Worm (Caenorhabditis elegans): ENCODE measurements around the gene sknr-1.

DNA sequence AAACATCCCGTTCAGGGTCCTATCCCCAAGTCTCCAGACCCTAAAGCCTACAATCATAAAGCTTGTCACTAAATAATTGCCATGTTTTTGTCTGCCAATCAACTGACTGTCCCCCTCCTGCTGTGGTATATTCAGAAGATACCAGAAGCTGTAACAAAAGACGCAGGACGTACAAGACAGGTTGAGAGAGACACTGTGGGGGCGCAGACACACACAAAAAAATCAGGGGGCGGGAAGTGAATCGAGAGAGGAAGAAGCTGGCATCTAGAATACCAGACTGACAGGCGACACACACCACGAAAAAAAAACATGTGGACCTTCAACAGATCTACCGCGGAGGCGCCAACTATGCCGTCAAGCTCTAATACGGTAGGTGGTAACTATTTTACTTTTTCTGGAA, 45.9 kb upstream of the sknr-1 start, which contains the start of gene kel-8:
- TF ChIP-seq ama-1 (optimal IDR thresholded peaks at IDR 0.05) (no peak), flt-1 (GFP tag; IDR thresholded peaks at IDR 0.05) (no peak), ceh-36 (tag; optimal IDR thresholded peaks at IDR 0.05) (no peak), scrt-1 (GFP tag; IDR thresholded peaks at IDR 0.05) (no peak), hmbx-1 (tag; optimal IDR thresholded peaks at IDR 0.05) (no peak), hmg-4 (GFP tag; optimal IDR thresholded peaks at IDR 0.05) (no peak), hnd-1 (tag; optimal IDR thresholded peaks at IDR 0.05) (no peak), F13C5.2 (tag; optimal IDR thresholded peaks at IDR 0.05) (no peak), pes-1 (GFP tag; IDR thresholded peaks at IDR 0.05) (no peak)

All from whole organism, early embryonic.